Worm (Caenorhabditis elegans) whole organism, early embryonic: ENCODE measurements around the gene odr-1.

Experiments used
- B0310.2 ChIP-seq: sonication (generic microtip); optimal IDR thresholded peaks from 2 replicates; lab custom pipeline; 2016; ENCODE audit warnings: mild to moderate bottlenecking, missing genetic modification characterization, missing compliant biosample characterization
- F13C5.2 ChIP-seq: sonication (generic microtip); optimal IDR thresholded peaks from 2 replicates; lab custom pipeline; 2017; ENCODE audit warnings: mild to moderate bottlenecking, missing genetic modification characterization, inconsistent platforms, missing compliant biosample characterization
- aly-1 ChIP-seq: sonication (generic microtip); optimal IDR thresholded peaks from 2 replicates; lab custom pipeline; 2016; ENCODE audit warnings: missing genetic modification characterization, missing compliant biosample characterization
- ama-1 ChIP-seq: fragments of 150-350 bp; optimal IDR thresholded peaks from 2 replicates; lab custom pipeline; 2014
- ceh-13 ChIP-seq: fragments of 200-800 bp; sonication (Bioruptor generic); optimal IDR thresholded peaks from 2 replicates; lab custom pipeline; 2018; ENCODE audit warnings: mild to moderate bottlenecking, missing genetic modification characterization, missing compliant biosample characterization
- ceh-36 ChIP-seq: sonication (generic microtip); optimal IDR thresholded peaks from 2 replicates; lab custom pipeline; 2016; ENCODE audit warnings: missing genetic modification characterization, inconsistent platforms, missing compliant biosample characterization
- flt-1 ChIP-seq: fragments of 200-800 bp; sonication (Bioruptor generic); IDR thresholded peaks from 2 replicates; pipeline ENCODE4 v1.3.6; 2022; ENCODE audit warnings: missing genetic modification characterization, missing compliant biosample characterization
- hmg-4 ChIP-seq: fragments of 200-800 bp; sonication (Bioruptor generic); optimal IDR thresholded peaks from 2 replicates; lab custom pipeline; 2018; ENCODE audit warnings: mild to moderate bottlenecking, missing genetic modification characterization, missing compliant biosample characterization
- scrt-1 ChIP-seq: fragments of 200-800 bp; sonication (Bioruptor generic); IDR thresholded peaks from 2 replicates; pipeline ENCODE4 v1.3.6; 2022; ENCODE audit warnings: missing genetic modification characterization, missing compliant biosample characterization
- tra-4 ChIP-seq: sonication (generic microtip); optimal IDR thresholded peaks from 2 replicates; lab custom pipeline; 2017; ENCODE audit warnings: missing genetic modification characterization, missing compliant biosample characterization

ce11 chrX:13590688-13591087 lies 39.9 kb upstream of the odr-1 start:
- TF ChIP-seq hmg-4 (no peak), ama-1 (lab: Kevin White, UChicago) (no peak), aly-1 (tag; lab: Kevin White, UChicago) (peak; percentile 5), ceh-36 (tag; lab: Kevin White, UChicago) (no peak), F13C5.2 (tag; lab: Kevin White, UChicago) (no peak), flt-1 (GFP tag; lab: Robert Waterston, UW) (no peak), tra-4 (tag; lab: Kevin White, UChicago) (no peak), B0310.2 (no peak), scrt-1 (GFP tag; lab: Robert Waterston, UW) (no peak), ceh-13 (GFP tag; lab: Kevin White, UChicago) (no peak)
